Fruit fly (Drosophila melanogaster): Measurements from ENCODE around the gene Tak1.
A peak's percentile ranks its signal among the peaks of the same experiment; 100 is the strongest.

The Tak1 gene

dm6 chrX:20495767-20496656 is 28.7 kb downstream of the Tak1 start (continued):
- TF ChIP-seq CG2889 (GFP tag; IDR thresholded peaks at IDR 0.05) = no peak
- no peak for TF ChIP-seq CrebB (tag; optimal IDR thresholded peaks at IDR 0.05)
- peak; percentile 69 for TF ChIP-seq CoRest (tag; optimal IDR thresholded peaks at IDR 0.05)
- TF ChIP-seq CG1602 (GFP tag; optimal IDR thresholded peaks at IDR 0.05) = peak; percentile 51
- TF ChIP-seq Sox100B (GFP tag; optimal IDR thresholded peaks at IDR 0.05) = peak; percentile 58
- no peak for TF ChIP-seq Usf (GFP tag; optimal IDR thresholded peaks at IDR 0.05)
- TF ChIP-seq pfk (GFP tag; optimal IDR thresholded peaks at IDR 0.05) = no peak
- TF ChIP-seq Xbp1 (GFP tag; optimal IDR thresholded peaks at IDR 0.05) = peak; percentile 72
- no peak for TF ChIP-seq grn (GFP tag; optimal IDR thresholded peaks at IDR 0.05)
- no peak for TF ChIP-seq CG32767 (GFP tag; IDR thresholded peaks at IDR 0.05)
- TF ChIP-seq Opbp (GFP tag; IDR thresholded peaks at IDR 0.05; ENCODE audit: partially characterized antibody) = no peak
- no peak for TF ChIP-seq hbn (GFP tag; IDR thresholded peaks at IDR 0.05; ENCODE audit: partially characterized antibody)
- TF ChIP-seq fru (optimal IDR thresholded peaks at IDR 0.05) = no peak
- TF ChIP-seq CG6689 (GFP tag; IDR thresholded peaks at IDR 0.05) = peak; percentile 50; the same call in 1 of the 2 replicates
- no peak for TF ChIP-seq CG11456 (GFP tag; IDR thresholded peaks at IDR 0.05)
- TF ChIP-seq ac (GFP tag; optimal IDR thresholded peaks at IDR 0.05) = no peak
- peak; percentile 2 for TF ChIP-seq gro (GFP tag; optimal IDR thresholded peaks at IDR 0.05)
- TF ChIP-seq HHEX (GFP tag; optimal IDR thresholded peaks at IDR 0.05) = peak; percentile 40
- TF ChIP-seq gsb-n (tag; optimal IDR thresholded peaks at IDR 0.05) = peak; percentile 27
- TF ChIP-seq luna (GFP tag; optimal IDR thresholded peaks at IDR 0.05) = no peak
- peak; percentile 72 for TF ChIP-seq nmo (GFP tag; optimal IDR thresholded peaks at IDR 0.05)
- TF ChIP-seq CG6272 (GFP tag; IDR thresholded peaks at IDR 0.05) = no peak
- TF ChIP-seq wek (GFP tag; optimal IDR thresholded peaks at IDR 0.05) = no peak
- TF ChIP-seq chn (GFP tag; optimal IDR thresholded peaks at IDR 0.05) = peak; percentile 51
- peak; percentile 50 for TF ChIP-seq Chrac-16 (GFP tag; optimal IDR thresholded peaks at IDR 0.05)
- TF ChIP-seq CG3838 (GFP tag; optimal IDR thresholded peaks at IDR 0.05) = peak; percentile 49
- peak; percentile 52 for TF ChIP-seq ATbp (GFP tag; optimal IDR thresholded peaks at IDR 0.05)
- peak; percentile 33; the same call in 1 of the 2 replicates for TF ChIP-seq H2.0 (GFP tag; IDR thresholded peaks at IDR 0.05)
- peak; percentile 21; the same call in 1 of the 3 replicates for TF ChIP-seq so (GFP tag; IDR thresholded peaks at IDR 0.05)
- TF ChIP-seq twi (tag; optimal IDR thresholded peaks at IDR 0.05) = peak; percentile 21
- TF ChIP-seq E2f2 (GFP tag; IDR thresholded peaks at IDR 0.05) = peak; percentile 38
- TF ChIP-seq CG9817 (tag; optimal IDR thresholded peaks at IDR 0.05) = peak; percentile 27
- TF ChIP-seq CG8281 (tag; optimal IDR thresholded peaks at IDR 0.05) = peak; percentile 1
- TF ChIP-seq Bdp1 (GFP tag; optimal IDR thresholded peaks at IDR 0.05) = peak; percentile 43
- TF ChIP-seq p53 (GFP tag; optimal IDR thresholded peaks at IDR 0.05) = no peak
- no peak for TF ChIP-seq br (optimal IDR thresholded peaks at IDR 0.05)
- TF ChIP-seq hkb (optimal IDR thresholded peaks at IDR 0.05) = no peak
- TF ChIP-seq hkb (GFP tag; IDR thresholded peaks at IDR 0.05) = peak; percentile 61; the same call in 1 of the 2 replicates
- peak; percentile 44 for TF ChIP-seq pho (GFP tag; optimal IDR thresholded peaks at IDR 0.05)
- peak; percentile 16 for TF ChIP-seq CG2116 (GFP tag; optimal IDR thresholded peaks at IDR 0.05)
- peak; percentile 4 for TF ChIP-seq Mad (GFP tag; optimal IDR thresholded peaks at IDR 0.05)
- peak; percentile 42 for TF ChIP-seq Antp (GFP tag; optimal IDR thresholded peaks at IDR 0.05)
- peak; percentile 49; the same call in 1 of the 2 replicates for TF ChIP-seq CG10959 (GFP tag; IDR thresholded peaks at IDR 0.05)
- peak; percentile 73 for TF ChIP-seq CG2120 (GFP tag; optimal IDR thresholded peaks at IDR 0.05)
- TF ChIP-seq Trl (optimal IDR thresholded peaks at IDR 0.05) = no peak
- TF ChIP-seq Trl (GFP tag; optimal IDR thresholded peaks at IDR 0.05) = peak; percentile 68
- TF ChIP-seq CG5180 (GFP tag; optimal IDR thresholded peaks at IDR 0.05) = peak; percentile 5
- TF ChIP-seq CG4360 (GFP tag; IDR thresholded peaks at IDR 0.05) = no peak
- TF ChIP-seq CG5953 (GFP tag; IDR thresholded peaks at IDR 0.05) = no peak
- TF ChIP-seq CG9876 (GFP tag; optimal IDR thresholded peaks at IDR 0.05) = no peak
- TF ChIP-seq CG15073 (GFP tag; optimal IDR thresholded peaks at IDR 0.05) = peak; percentile 8
